Worm (Caenorhabditis elegans): ENCODE measurements around the gene mig-21.

Gene mig-21

DNA sequence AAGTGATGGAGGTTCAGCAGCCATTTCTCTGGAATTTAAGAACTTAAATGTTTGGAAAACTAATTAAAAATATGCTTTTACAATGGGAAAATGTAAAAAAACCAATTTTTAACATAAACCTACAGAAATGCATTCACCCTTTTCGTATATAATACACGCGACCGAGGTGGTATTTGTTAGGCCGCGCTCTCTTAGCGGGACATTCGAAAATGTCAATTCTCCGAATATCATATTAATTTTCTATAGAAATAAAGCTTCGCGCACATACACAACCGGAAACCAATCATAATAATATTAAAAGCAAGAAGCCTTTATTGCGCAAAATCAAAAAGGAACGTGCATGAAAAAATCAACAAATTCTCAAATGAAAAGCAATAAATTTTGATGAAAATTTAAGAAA, 24.9 kb downstream of the mig-21 start, which contains the start of gene ddx-23 (continued):
- TF ChIP-seq hlh-26 (GFP tag; conservative IDR thresholded peaks at IDR 0.05): no peak
- TF ChIP-seq madf-10 (tag; optimal IDR thresholded peaks at IDR 0.05): no peak
- TF ChIP-seq C17E4.6 (GFP tag; IDR thresholded peaks at IDR 0.05): no peak
- no peak for TF ChIP-seq madf-8 (GFP tag; conservative IDR thresholded peaks at IDR 0.05)
- no peak for TF ChIP-seq egl-44 (GFP tag; IDR thresholded peaks at IDR 0.05)
- no peak for TF ChIP-seq Y53F4B.3 (GFP tag; IDR thresholded peaks at IDR 0.05)
- TF ChIP-seq snpc-4 (GFP tag; optimal IDR thresholded peaks at IDR 0.05): no peak
- peak in 2 of 4 experiments; percentile 40 to 45 for TF ChIP-seq snpc-4 (tag; optimal IDR thresholded peaks at IDR 0.05)
- peak; percentile 19 for TF ChIP-seq athp-1 (tag; optimal IDR thresholded peaks at IDR 0.05)
- TF ChIP-seq ceh-27 (GFP tag; optimal IDR thresholded peaks at IDR 0.05): no peak
- TF ChIP-seq B0336.3 (GFP tag; IDR thresholded peaks at IDR 0.05): peak; percentile 40; the same call in 1 of the 2 replicates
- no peak for TF ChIP-seq mcd-1 (GFP tag; IDR thresholded peaks at IDR 0.05)
- TF ChIP-seq ztf-3 (GFP tag; optimal IDR thresholded peaks at IDR 0.05): no peak
- no peak; the same call in 1 of the 2 replicates for TF ChIP-seq Y53G8AR.9 (GFP tag; conservative IDR thresholded peaks at IDR 0.05)
- no peak for TF ChIP-seq lag-1 (GFP tag; IDR thresholded peaks at IDR 0.05)
- no peak for TF ChIP-seq aptf-2 (GFP tag; conservative IDR thresholded peaks at IDR 0.05)
- peak; percentile 57 for TF ChIP-seq F52B5.7 (tag; optimal IDR thresholded peaks at IDR 0.05)
- TF ChIP-seq ama-1 (optimal IDR thresholded peaks at IDR 0.05): peak; percentile 23
- TF ChIP-seq ama-1 (GFP tag; optimal IDR thresholded peaks at IDR 0.05): peak; percentile 14 to 53
- no peak for TF ChIP-seq ceh-91 (GFP tag; IDR thresholded peaks at IDR 0.05)
- no peak for TF ChIP-seq F55B11.4 (tag; optimal IDR thresholded peaks at IDR 0.05; ENCODE audit: borderline replicate concordance, insufficient read depth)
- TF ChIP-seq lin-35 (GFP tag; optimal IDR thresholded peaks at IDR 0.05): peak in 1 of 3 experiments; percentile 61
- TF ChIP-seq D2030.7 (GFP tag; IDR thresholded peaks at IDR 0.05): no peak
- no peak for TF ChIP-seq die-1 (tag; optimal IDR thresholded peaks at IDR 0.05)
- no peak for TF ChIP-seq rpc-1 (optimal IDR thresholded peaks at IDR 0.05)
- TF ChIP-seq rpc-1 (tag; optimal IDR thresholded peaks at IDR 0.05): no peak
- no peak for TF ChIP-seq ztf-26 (tag; optimal IDR thresholded peaks at IDR 0.05)
- no peak for TF ChIP-seq fkh-3 (tag; optimal IDR thresholded peaks at IDR 0.05)
- TF ChIP-seq ccch-3 (GFP tag; optimal IDR thresholded peaks at IDR 0.05): no peak
- TF ChIP-seq Y79H2A.3 (GFP tag; conservative IDR thresholded peaks at IDR 0.05): no peak
- no peak for TF ChIP-seq hmg-1.2 (GFP tag; IDR thresholded peaks at IDR 0.05)
- TF ChIP-seq aptf-3 (GFP tag; IDR thresholded peaks at IDR 0.05): 0 out of 2 replicates have a peak, but pooled peaks have one; percentile 51
- no peak for TF ChIP-seq ztf-22 (GFP tag; optimal IDR thresholded peaks at IDR 0.05)
- TF ChIP-seq F39B2.1 (GFP tag; IDR thresholded peaks at IDR 0.05): peak; percentile 68; the same call in 1 of the 2 replicates
- TF ChIP-seq mxl-1 (tag; optimal IDR thresholded peaks at IDR 0.05): no peak
- no peak for TF ChIP-seq F57A8.1 (GFP tag; optimal IDR thresholded peaks at IDR 0.05)
- peak; percentile 30 for TF ChIP-seq unc-130 (GFP tag; optimal IDR thresholded peaks at IDR 0.05)
- 0 out of 2 replicates have a peak, but pooled peaks have one; percentile 65 for TF ChIP-seq Y95B8A.8 (GFP tag; IDR thresholded peaks at IDR 0.05)
- TF ChIP-seq egl-18 (GFP tag; IDR thresholded peaks at IDR 0.05): no peak
- no peak for TF ChIP-seq ztf-25 (GFP tag; IDR thresholded peaks at IDR 0.05)
- no peak for TF ChIP-seq him-1 (tag; optimal IDR thresholded peaks at IDR 0.05)
- TF ChIP-seq ztf-18 (tag; optimal IDR thresholded peaks at IDR 0.05): peak; percentile 15
- peak; percentile 12 for TF ChIP-seq efl-1 (GFP tag; optimal IDR thresholded peaks at IDR 0.05)
- TF ChIP-seq ZK185.1 (tag; optimal IDR thresholded peaks at IDR 0.05; ENCODE audit: poor library complexity, severe bottlenecking): peak; percentile 57
- 0 out of 2 replicates have a peak, but pooled peaks have one; percentile 37 for TF ChIP-seq pbrm-1 (GFP tag; IDR thresholded peaks at IDR 0.05)
- TF ChIP-seq F37B4.10 (GFP tag; IDR thresholded peaks at IDR 0.05): no peak
- TF ChIP-seq mes-4 (tag; optimal IDR thresholded peaks at IDR 0.05): no peak
- TF ChIP-seq B0261.1 (tag; optimal IDR thresholded peaks at IDR 0.05): no peak
- TF ChIP-seq F57C9.4 (tag; optimal IDR thresholded peaks at IDR 0.05): no peak
- TF ChIP-seq somi-1 (GFP tag; optimal IDR thresholded peaks at IDR 0.05): no peak
- peak; percentile 9 for TF ChIP-seq attf-5 (GFP tag; optimal IDR thresholded peaks at IDR 0.05)
